Worm (Caenorhabditis elegans): Measurements from ENCODE around the gene C43H6.6.
A peak's percentile ranks its signal among the peaks of the same experiment; 100 is the strongest.

DNA sequence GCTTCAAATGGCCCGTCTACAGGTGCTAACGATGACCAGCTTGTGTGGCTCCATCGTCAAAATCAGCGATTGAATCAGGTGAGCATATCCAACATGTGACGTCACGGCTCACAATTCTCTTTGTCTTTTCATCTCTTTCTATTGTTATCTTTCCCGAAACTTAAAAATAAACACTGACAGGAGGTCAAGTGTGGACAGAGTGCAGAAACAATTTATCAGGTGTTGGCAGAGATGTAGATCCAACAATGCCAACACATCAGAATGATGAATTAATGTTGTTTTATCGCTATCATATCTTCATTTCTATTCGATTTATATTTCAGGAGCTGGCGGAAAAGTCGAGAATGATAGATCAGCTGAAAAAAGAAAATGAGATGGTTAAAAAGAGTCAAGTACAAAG, 47.1 kb upstream of the C43H6.6 start:
- TF ChIP-seq unc-30 (tag; optimal IDR thresholded peaks at IDR 0.05) (no peak), lsy-2 (tag; optimal IDR thresholded peaks at IDR 0.05) (peak; percentile 42 to 61), dpl-1 (GFP tag; optimal IDR thresholded peaks at IDR 0.05) (no peak), ets-5 (GFP tag; IDR thresholded peaks at IDR 0.05) (no peak), nhr-76 (tag; optimal IDR thresholded peaks at IDR 0.05) (no peak), elt-3 (tag; optimal IDR thresholded peaks at IDR 0.05) (no peak), nhr-28 (tag; optimal IDR thresholded peaks at IDR 0.05) (no peak), lin-15B (tag; optimal IDR thresholded peaks at IDR 0.05) (no peak), snpc-4 (tag; optimal IDR thresholded peaks at IDR 0.05) (no peak), ceh-88 (GFP tag; IDR thresholded peaks at IDR 0.05) (no peak)

Data from whole organism, L1 larva.